Worm (Caenorhabditis elegans): ENCODE data around the gene lron-5.

Gene lron-5

DNA sequence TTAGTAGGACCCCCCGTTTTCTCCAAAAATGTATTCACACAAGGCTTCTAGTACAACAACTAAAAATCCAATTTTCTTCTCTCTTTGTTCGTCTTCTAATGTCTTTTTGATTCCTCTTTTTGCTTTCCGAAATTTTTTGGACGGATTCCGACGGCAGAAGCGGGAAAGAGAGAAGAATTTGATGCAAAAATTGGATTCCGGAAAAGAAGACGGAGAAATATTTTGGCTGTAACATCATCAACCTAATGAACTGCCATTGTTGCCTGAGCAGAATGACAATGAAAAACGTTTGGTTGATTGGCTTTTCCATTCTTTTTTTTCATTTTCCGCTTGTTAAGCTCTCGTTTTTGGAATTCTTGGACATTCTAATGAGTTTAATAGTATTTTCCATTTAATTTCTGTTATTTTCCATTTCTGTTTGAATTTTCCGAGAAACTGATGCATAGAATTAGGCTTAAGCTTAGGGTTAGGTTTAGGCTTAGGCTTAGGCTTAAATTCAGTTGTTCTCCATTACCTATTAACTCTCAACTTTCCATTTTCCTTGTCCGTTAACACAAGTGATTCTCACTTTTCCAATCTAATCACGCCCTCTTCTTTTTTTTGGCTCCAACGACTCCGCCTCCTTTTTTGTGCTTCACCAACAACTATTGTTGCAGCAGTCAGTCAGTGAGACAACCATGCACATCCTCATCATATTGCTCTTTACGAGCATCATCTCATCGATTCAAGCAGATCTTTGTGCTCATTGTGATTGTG lies at the start of gene lron-5:
Gene lron-5 (plus strand): TSS at position 655 of the 756 bp plus-strand sequence.
- TF ChIP-seq him-1 (tag; optimal IDR thresholded peaks at IDR 0.05) = no peak
- no peak for TF ChIP-seq W03F9.2 (tag; optimal IDR thresholded peaks at IDR 0.05)
- no peak for TF ChIP-seq dao-5 (tag; optimal IDR thresholded peaks at IDR 0.05)

DNA sequence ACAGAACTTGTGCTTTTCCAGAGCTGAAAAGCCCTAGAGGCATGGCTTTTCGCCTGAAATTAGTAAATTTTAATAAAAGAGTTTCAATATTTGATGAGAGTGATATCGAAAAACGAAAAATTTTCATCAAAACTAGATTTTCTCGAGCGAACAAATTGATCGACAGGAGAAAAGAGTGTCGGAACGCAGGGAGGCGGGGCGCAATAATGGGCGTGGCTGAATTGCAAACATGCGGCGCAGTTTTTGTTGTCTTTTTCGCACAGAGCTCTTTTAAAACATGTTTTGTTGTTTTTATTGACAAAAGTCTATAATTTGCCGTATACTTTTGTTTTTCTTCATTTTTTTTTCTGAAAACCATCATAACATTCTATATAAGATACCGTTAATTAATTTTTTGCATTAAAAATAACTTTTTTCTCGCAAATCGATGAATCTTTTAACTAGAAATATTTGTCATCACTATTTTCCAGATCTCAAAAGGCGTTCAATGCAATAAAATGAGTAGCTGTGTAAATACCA lies 44.4 kb upstream of the lron-5 start, which contains the start of the genes sel-5 and wdr-48:
Gene sel-5 (minus strand): TSS at position 53 of the 519 bp plus-strand sequence.
Gene wdr-48 (plus strand): TSS at position 469 of the 519 bp plus-strand sequence.
- TF ChIP-seq W03F9.2 (tag; optimal IDR thresholded peaks at IDR 0.05) (peak; percentile 48), dao-5 (tag; optimal IDR thresholded peaks at IDR 0.05) (no peak)

DNA sequence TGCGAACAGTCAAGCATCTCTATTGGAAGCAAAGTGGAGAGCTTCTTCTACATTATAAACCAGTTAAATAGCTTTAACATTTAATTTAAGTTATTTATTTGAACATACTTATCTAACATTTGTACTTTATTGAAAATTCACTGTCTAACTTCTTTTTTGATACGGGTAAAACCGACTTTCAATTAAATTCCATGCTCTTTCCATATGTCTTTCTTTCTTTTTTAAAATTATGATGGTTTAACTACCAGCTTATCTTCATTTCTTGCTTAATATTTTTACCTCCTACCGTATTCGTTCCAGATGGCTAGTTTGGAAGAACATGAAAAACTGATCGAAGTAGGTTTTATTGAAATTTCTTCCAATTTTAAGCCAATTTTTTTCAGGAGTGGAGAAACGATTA lies 41.3 kb upstream of the lron-5 start, which contains the start of gene F35G12.12:
Gene F35G12.12 (plus strand): TSS at position 301 of the 400 bp plus-strand sequence.
- TF ChIP-seq him-1 (tag; optimal IDR thresholded peaks at IDR 0.05) (no peak), dao-5 (tag; optimal IDR thresholded peaks at IDR 0.05) (no peak), W03F9.2 (tag; optimal IDR thresholded peaks at IDR 0.05) (no peak)

DNA sequence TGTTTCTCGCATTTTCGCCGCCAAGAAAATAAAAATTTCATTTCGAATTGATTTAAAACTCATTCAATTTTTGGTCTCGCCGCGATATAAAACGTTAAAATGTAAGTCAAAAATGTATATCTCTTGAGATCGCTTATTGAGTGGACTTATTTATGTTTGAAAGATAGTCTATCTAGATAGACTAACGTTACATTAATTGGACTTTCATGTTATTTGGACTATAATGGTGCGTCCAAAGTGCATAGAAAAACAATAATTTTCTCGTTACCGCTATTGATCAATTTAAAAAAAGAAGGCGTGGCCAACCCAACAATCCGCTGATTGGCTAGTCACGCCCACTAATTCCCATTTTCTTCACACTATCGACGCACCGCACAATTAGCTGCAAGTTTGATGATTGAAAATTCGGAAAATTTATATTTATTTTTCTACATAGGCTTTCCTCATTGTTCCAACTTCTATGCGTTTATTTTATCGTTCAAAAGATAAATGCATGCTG lies 38.7 kb upstream of the lron-5 start, which contains the start of gene F35G12.5:
Gene F35G12.5 (plus strand): TSS at position 51 of the 499 bp plus-strand sequence.
- TF ChIP-seq dao-5 (tag; optimal IDR thresholded peaks at IDR 0.05) = no peak
- no peak for TF ChIP-seq W03F9.2 (tag; optimal IDR thresholded peaks at IDR 0.05)
- no peak for TF ChIP-seq him-1 (tag; optimal IDR thresholded peaks at IDR 0.05)

DNA sequence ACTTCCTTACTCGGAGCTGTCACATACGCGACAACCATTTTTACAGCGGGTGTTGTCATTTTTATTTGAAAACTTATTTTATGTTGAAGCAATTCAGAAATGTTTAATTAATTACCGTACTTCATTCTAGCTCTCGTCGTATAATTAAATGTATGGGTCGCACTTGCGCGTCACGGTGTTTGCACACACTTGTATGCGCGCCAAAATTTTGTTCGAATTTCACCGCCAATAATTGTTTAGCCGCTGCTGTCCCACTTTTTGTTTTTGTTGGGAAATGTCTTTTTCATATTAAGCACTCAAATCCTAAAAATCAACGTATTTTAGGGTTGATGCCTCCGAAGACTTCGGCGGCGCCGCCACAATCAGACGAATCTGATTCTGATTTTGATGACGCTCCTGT lies 35.7 kb upstream of the lron-5 start, which contains the start of the genes F35G12.7 and smc-4:
Gene F35G12.7 (minus strand): TSS at position 154 of the 400 bp plus-strand sequence.
Gene smc-4 (plus strand): TSS at position 325 of the 400 bp plus-strand sequence.
- TF ChIP-seq W03F9.2 (tag; optimal IDR thresholded peaks at IDR 0.05) = no peak

DNA sequence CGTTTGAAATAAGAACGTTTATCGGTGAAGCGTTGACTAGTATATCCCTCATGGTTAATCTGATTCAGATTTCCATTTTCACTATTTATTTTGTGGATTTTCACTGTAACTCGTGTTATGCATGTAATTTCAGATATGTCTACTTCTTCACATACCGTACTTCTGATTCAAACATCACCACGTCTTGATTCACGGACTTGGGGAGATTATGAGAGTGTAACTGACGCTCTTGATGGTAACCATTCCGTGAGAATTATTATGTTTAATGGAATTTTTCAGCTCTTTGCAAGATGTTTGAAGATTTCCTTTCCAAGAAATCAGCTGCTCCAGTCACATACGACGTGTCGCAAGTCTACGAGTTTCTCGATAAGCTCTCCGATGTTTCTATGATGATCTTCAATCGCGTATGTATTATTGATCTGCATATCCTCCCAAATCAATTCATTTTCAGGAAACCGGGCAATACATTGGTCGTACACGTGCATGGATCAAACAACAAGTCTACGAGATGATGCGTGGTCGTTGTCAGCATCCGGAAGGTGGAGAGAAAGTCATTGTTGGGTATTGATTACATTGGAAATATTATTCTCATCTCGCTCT lies 29.6 kb upstream of the lron-5 start, which contains the start of gene erh-2:
Gene erh-2 (plus strand): TSS at position 134 of the 600 bp plus-strand sequence.
- no peak for TF ChIP-seq W03F9.2 (tag; optimal IDR thresholded peaks at IDR 0.05)

DNA sequence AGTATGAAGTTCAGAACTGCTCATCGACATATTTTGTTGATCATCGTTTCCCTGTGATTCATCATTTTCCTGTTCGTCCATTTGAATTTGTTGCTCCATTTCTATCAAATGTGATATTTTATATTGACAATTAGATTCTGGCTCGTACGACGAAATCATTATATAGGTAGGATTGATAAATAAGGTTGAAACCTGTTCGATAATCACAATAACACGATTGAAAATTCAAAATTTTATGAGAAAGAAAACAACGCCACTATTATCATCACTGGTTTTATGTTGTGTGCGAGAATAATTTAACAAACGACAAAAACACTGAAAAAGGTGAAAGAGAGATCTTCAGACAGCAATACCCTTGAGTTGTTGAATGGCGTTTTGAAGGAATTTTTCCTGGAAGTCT lies 28.5 kb upstream of the lron-5 start, which contains the start of gene apc-11:
Gene apc-11 (minus strand): TSS at position 101 of the 400 bp plus-strand sequence.
- TF ChIP-seq W03F9.2 (tag; optimal IDR thresholded peaks at IDR 0.05) (no peak), dao-5 (tag; optimal IDR thresholded peaks at IDR 0.05) (no peak), him-1 (tag; optimal IDR thresholded peaks at IDR 0.05) (no peak)

DNA sequence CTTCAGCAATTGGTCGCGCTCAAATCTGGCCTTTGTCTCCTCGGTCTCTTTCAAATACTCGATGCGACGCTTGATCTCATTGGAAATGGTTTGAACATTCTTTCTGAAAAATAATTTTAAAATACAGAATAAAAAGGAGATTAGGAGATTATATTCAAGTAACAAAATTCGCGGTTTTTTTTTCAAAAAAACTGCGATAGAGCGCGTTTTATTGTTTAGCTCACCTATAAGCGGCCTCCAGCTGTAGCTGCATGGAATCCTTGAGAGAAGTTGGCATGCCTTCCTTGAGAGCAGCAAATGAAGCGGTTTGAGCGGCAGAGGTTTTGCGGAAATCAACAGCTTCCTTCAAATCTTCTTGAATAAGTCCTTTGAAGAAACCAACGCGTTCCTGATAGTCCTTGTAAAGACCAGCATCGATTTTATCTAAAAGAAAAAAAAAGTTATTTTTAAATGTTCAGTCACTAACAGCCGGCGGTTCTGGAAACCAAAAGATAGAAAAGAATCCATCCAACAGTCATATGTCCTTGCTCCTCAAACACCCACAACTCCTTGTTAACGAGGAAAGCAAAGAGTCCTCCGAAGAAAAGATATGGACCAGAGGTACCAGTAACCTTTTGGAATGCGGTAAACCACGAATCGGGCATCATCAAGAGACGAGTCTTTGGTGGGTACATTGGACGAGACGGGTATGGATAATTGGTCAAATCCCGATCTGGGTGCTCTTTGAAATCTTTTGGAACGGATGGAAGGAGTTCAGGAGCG lies 27.9 kb upstream of the lron-5 start:
- no peak for TF ChIP-seq him-1 (tag; optimal IDR thresholded peaks at IDR 0.05)

DNA sequence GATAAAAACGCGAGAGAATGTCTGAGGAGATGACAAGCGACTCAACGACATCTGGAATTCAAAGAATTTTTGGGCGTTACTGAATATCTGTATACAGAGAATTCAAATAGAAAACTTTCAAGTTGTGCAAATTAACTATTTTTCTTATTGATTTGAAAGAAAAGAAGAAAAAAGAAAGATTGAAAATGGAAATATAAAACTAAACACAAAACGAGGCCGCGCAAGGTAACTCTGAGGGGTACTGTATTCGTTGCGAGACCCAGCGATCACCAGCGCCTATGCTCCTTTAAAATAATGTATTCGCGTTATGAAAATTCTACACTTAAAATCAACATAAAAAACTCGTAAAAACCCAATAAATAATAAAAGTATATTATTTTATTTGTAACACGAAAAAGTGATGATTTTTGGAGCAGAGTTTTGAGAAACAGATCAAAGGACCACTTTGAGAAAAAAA lies 27.0 kb upstream of the lron-5 start, which contains the start of gene asb-1:
Gene asb-1 (minus strand): TSS at position 51 of the 457 bp plus-strand sequence.
- TF ChIP-seq dao-5 (tag; optimal IDR thresholded peaks at IDR 0.05) (no peak), him-1 (tag; optimal IDR thresholded peaks at IDR 0.05) (no peak), W03F9.2 (tag; optimal IDR thresholded peaks at IDR 0.05) (no peak)

DNA sequence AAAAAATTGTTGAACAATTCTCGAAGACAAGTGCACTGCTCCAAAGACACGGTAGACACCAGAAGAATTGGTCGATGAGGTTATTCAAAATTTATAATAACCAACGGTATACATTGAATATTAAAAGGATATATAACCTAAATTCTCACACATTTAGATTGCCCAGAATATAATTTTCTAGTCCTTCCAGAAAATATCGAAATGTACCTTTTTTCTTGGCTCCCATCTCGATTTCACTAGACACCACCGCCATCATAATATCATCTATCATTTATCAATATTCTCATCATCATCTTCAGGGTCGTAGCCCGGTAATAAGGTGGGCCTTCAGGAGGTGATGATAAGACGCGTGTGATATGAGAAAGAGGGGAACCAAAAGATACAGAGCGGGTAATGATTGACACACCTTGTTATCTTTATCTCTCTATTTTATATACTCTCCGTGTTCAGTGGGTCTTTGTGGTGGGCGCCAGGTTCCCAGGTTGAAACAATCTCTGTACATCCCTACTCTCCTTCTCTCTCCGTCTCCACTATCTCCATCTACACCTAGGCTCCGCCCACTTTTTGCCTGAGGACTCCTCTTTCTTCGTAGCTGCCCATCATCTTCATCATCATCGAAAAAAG lies 22.6 kb upstream of the lron-5 start, which contains the start of gene mab-21:
Gene mab-21 (plus strand): TSS at position 615 of the 624 bp plus-strand sequence.
- no peak for TF ChIP-seq dao-5 (tag; optimal IDR thresholded peaks at IDR 0.05)
- TF ChIP-seq him-1 (tag; optimal IDR thresholded peaks at IDR 0.05) = no peak
- no peak for TF ChIP-seq W03F9.2 (tag; optimal IDR thresholded peaks at IDR 0.05)

DNA sequence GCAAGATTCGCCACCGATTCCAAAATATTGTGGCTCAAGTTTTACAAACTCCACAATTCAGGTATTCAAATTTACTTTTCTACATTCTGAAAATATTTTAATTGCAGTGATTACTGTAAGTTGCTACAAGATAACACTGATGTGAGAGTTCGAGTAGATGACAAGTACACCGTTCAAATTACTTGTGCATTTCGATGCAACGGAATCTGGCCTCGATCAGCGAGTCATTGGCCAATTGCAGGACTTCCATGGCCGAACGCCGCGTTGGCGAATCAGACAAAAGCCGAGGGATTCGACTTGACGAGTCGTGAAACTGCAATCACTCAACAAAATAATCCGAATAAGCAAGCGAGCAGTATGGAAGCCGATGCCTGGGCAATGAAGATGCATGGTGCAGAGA lies 21.5 kb upstream of the lron-5 start:
- no peak for TF ChIP-seq W03F9.2 (tag; optimal IDR thresholded peaks at IDR 0.05)
- no peak for TF ChIP-seq dao-5 (tag; optimal IDR thresholded peaks at IDR 0.05)
- TF ChIP-seq him-1 (tag; optimal IDR thresholded peaks at IDR 0.05) = no peak

DNA sequence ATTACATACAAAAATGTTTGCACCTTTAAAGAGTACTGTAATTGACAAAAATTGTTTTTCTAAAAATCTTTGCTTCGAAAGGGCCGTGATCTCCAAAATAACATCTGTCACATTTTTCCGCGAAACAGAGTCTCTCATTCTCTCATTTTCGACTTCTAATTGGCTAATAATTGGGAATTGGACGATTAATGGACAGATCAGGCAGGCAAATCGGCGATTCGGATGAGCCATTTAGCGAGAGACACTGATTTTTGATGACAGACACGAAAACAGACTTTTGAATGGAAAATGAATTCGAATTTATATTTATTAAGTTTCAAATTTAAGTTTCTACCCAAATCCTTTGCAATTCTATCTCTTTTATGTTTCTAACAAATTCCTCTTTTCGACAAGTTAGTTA lies 19.0 kb upstream of the lron-5 start:
- TF ChIP-seq dao-5 (tag; optimal IDR thresholded peaks at IDR 0.05) = no peak
- TF ChIP-seq him-1 (tag; optimal IDR thresholded peaks at IDR 0.05) = no peak
- TF ChIP-seq W03F9.2 (tag; optimal IDR thresholded peaks at IDR 0.05) = no peak

Measured in whole organism, L4/young adult.